Fruit fly (Drosophila melanogaster): ENCODE data around the gene CG16721.

dm6 chrX:5847544-5847943, 32.1 kb upstream of the CG16721 start:
- TF ChIP-seq Sin3A (optimal IDR thresholded peaks at IDR 0.05) (no peak), h (optimal IDR thresholded peaks at IDR 0.05) (no peak), insv (optimal IDR thresholded peaks at IDR 0.05) (no peak), psq (optimal IDR thresholded peaks at IDR 0.05) (no peak)

Data from Kc167 (cell line).